Fruit fly (Drosophila melanogaster) whole organism, prepupa: Measurements from ENCODE around the gene MED14.

ENCODE experiments used
- Blimp-1 ChIP-seq: fragments of 200-800 bp; sonication (Bioruptor generic); optimal IDR thresholded peaks from 3 replicates; lab custom pipeline; 2017; ENCODE audit warnings: missing biosample characterization, missing genetic modification characterization, mild to moderate bottlenecking, moderate library complexity, missing genetic modification reagents
- CG10631 ChIP-seq: fragments of 200-800 bp; sonication (Bioruptor generic); optimal IDR thresholded peaks from 2 replicates; lab custom pipeline; 2016; ENCODE audit warnings: missing biosample characterization, missing genetic modification characterization
- CG11294 ChIP-seq: fragments of 200-800 bp; sonication (Bioruptor generic); IDR thresholded peaks from 2 replicates; pipeline ENCODE4 v1.3.6; 2022; ENCODE audit warnings: missing biosample characterization, missing genetic modification characterization
- CG11762 ChIP-seq: fragments of 200-800 bp; sonication (Bioruptor generic); optimal IDR thresholded peaks from 3 replicates; lab custom pipeline; 2016; ENCODE audit warnings: missing biosample characterization, missing genetic modification characterization; ENCODE audit not compliant: insufficient read depth
- CG15336 ChIP-seq: fragments of 200-800 bp; sonication (Bioruptor generic); IDR thresholded peaks from 2 replicates; pipeline ENCODE4 v1.3.6; 2022; ENCODE audit warnings: missing biosample characterization, missing genetic modification characterization
- CG16779 ChIP-seq: fragments of 200-800 bp; sonication (Bioruptor generic); optimal IDR thresholded peaks from 3 replicates; lab custom pipeline; 2017; ENCODE audit warnings: missing biosample characterization, mild to moderate bottlenecking, missing genetic modification characterization
- CG31627 ChIP-seq: fragments of 200-800 bp; sonication (Bioruptor generic); optimal IDR thresholded peaks from 3 replicates; lab custom pipeline; 2016; ENCODE audit warnings: missing biosample characterization, missing genetic modification characterization
- CG34406 ChIP-seq: fragments of 200-800 bp; sonication (Bioruptor generic); optimal IDR thresholded peaks from 3 replicates; lab custom pipeline; 2016; ENCODE audit warnings: missing biosample characterization, missing genetic modification characterization
- CG6163 ChIP-seq: fragments of 200-800 bp; sonication (Bioruptor generic); IDR thresholded peaks from 3 replicates; pipeline ENCODE4 v1.3.6; 2022; ENCODE audit warnings: missing biosample characterization, missing genetic modification characterization
- CG6808 ChIP-seq: fragments of 200-800 bp; sonication (Bioruptor generic); optimal IDR thresholded peaks from 3 replicates; lab custom pipeline; 2017; ENCODE audit warnings: missing biosample characterization, missing genetic modification characterization, mild to moderate bottlenecking, moderate library complexity, missing genetic modification reagents
- CG8119 ChIP-seq: fragments of 200-800 bp; sonication (Bioruptor generic); IDR thresholded peaks from 3 replicates; pipeline ENCODE4 v1.3.6; 2022; ENCODE audit warnings: missing biosample characterization, missing genetic modification characterization
- CG8319 ChIP-seq: fragments of 200-800 bp; sonication (Bioruptor generic); optimal IDR thresholded peaks from 3 replicates; lab custom pipeline; 2016; ENCODE audit warnings: missing biosample characterization, missing genetic modification characterization
- CG8632 ChIP-seq: fragments of 200-800 bp; sonication (Bioruptor generic); optimal IDR thresholded peaks from 3 replicates; lab custom pipeline; 2016; ENCODE audit warnings: missing biosample characterization, missing genetic modification characterization
- CG9139 ChIP-seq: fragments of 200-800 bp; sonication (Bioruptor generic); optimal IDR thresholded peaks from 3 replicates; lab custom pipeline; 2017; ENCODE audit warnings: missing biosample characterization, mild to moderate bottlenecking, missing genetic modification characterization
- Eip75B ChIP-seq: fragments of 200-800 bp; sonication (Bioruptor generic); optimal IDR thresholded peaks from 3 replicates; lab custom pipeline; 2016; ENCODE audit warnings: missing biosample characterization, missing genetic modification characterization
- Eip93F ChIP-seq: fragments of 200-800 bp; sonication (Bioruptor generic); optimal IDR thresholded peaks from 2 replicates; lab custom pipeline; 2016; ENCODE audit warnings: missing biosample characterization, mild to moderate bottlenecking, missing genetic modification characterization
- Ets21C ChIP-seq: fragments of 200-800 bp; sonication (Bioruptor generic); optimal IDR thresholded peaks from 3 replicates; lab custom pipeline; 2016; ENCODE audit warnings: missing biosample characterization, missing genetic modification characterization
- Ets96B ChIP-seq: fragments of 200-800 bp; optimal IDR thresholded peaks from 2 replicates; lab custom pipeline; 2019; ENCODE audit warnings: missing biosample characterization, mild to moderate bottlenecking, missing genetic modification characterization, moderate library complexity
- Hr38 ChIP-seq: sonication (Bioruptor generic); optimal IDR thresholded peaks from 2 replicates; lab custom pipeline; 2016; ENCODE audit warnings: missing biosample characterization, missing genetic modification characterization
- Hr39 ChIP-seq: fragments of 200-800 bp; sonication (Bioruptor generic); optimal IDR thresholded peaks from 2 replicates; lab custom pipeline; 2016; ENCODE audit warnings: missing biosample characterization, missing genetic modification characterization
- Lpt ChIP-seq: fragments of 200-800 bp; sonication (Bioruptor generic); optimal IDR thresholded peaks from 3 replicates; lab custom pipeline; 2016; ENCODE audit warnings: missing biosample characterization, missing genetic modification characterization
- OdsH ChIP-seq: fragments of 200-800 bp; sonication (Bioruptor generic); optimal IDR thresholded peaks from 3 replicates; lab custom pipeline; 2016; ENCODE audit warnings: missing biosample characterization, missing genetic modification characterization
- Smox ChIP-seq: fragments of 200-800 bp; sonication (Bioruptor generic); optimal IDR thresholded peaks from 3 replicates; lab custom pipeline; 2016; ENCODE audit warnings: missing biosample characterization, missing genetic modification characterization
- Sox102F ChIP-seq: fragments of 200-800 bp; sonication (Bioruptor generic); optimal IDR thresholded peaks from 2 replicates; lab custom pipeline; 2016; ENCODE audit warnings: missing biosample characterization, mild to moderate bottlenecking, missing genetic modification characterization
- Sox14 ChIP-seq: fragments of 200-800 bp; sonication (Bioruptor generic); optimal IDR thresholded peaks from 3 replicates; lab custom pipeline; 2016; ENCODE audit warnings: missing biosample characterization, missing genetic modification characterization
- Sox15 ChIP-seq: fragments of 200-800 bp; sonication (Bioruptor generic); optimal IDR thresholded peaks from 3 replicates; lab custom pipeline; 2016; ENCODE audit warnings: missing biosample characterization, missing genetic modification characterization
- achi ChIP-seq: fragments of 200-800 bp; sonication (Bioruptor generic); optimal IDR thresholded peaks from 3 replicates; lab custom pipeline; 2016; ENCODE audit warnings: missing biosample characterization, missing genetic modification characterization
- acj6 ChIP-seq: fragments of 200-800 bp; sonication (Bioruptor generic); optimal IDR thresholded peaks from 3 replicates; lab custom pipeline; 2016; ENCODE audit warnings: missing biosample characterization, missing genetic modification characterization
- cyc ChIP-seq: fragments of 200-800 bp; sonication (Bioruptor generic); optimal IDR thresholded peaks from 3 replicates; lab custom pipeline; 2016; ENCODE audit warnings: missing biosample characterization, missing genetic modification characterization
- dac ChIP-seq: fragments of 200-800 bp; sonication (Bioruptor generic); optimal IDR thresholded peaks from 2 replicates; lab custom pipeline; 2017; ENCODE audit warnings: missing biosample characterization, mild to moderate bottlenecking, missing genetic modification characterization
- eg ChIP-seq: fragments of 200-800 bp; sonication (Bioruptor generic); IDR thresholded peaks from 3 replicates; pipeline ENCODE4 v1.3.6; 2022; ENCODE audit warnings: missing biosample characterization, missing genetic modification characterization
- esn ChIP-seq: fragments of 200-800 bp; sonication (Bioruptor generic); optimal IDR thresholded peaks from 2 replicates; lab custom pipeline; 2016; ENCODE audit warnings: missing biosample characterization, mild to moderate bottlenecking, missing genetic modification characterization, moderate library complexity
- fd59A ChIP-seq: fragments of 200-800 bp; sonication (Bioruptor generic); optimal IDR thresholded peaks from 2 replicates; lab custom pipeline; 2017; ENCODE audit warnings: missing biosample characterization, mild to moderate bottlenecking, missing genetic modification characterization, missing genetic modification reagents
- fd85E ChIP-seq: fragments of 200-800 bp; sonication (Bioruptor generic); optimal IDR thresholded peaks from 3 replicates; lab custom pipeline; 2016; ENCODE audit warnings: missing biosample characterization, missing genetic modification characterization
- fkh ChIP-seq: fragments of 200-800 bp; sonication (Bioruptor generic); optimal IDR thresholded peaks from 3 replicates; lab custom pipeline; 2017; ENCODE audit warnings: missing biosample characterization, mild to moderate bottlenecking, missing genetic modification characterization, moderate library complexity
- lz ChIP-seq: fragments of 200-800 bp; sonication (Bioruptor generic); optimal IDR thresholded peaks from 3 replicates; lab custom pipeline; 2016; ENCODE audit warnings: missing biosample characterization, missing genetic modification characterization
- net ChIP-seq: fragments of 200-800 bp; sonication (Bioruptor generic); optimal IDR thresholded peaks from 3 replicates; lab custom pipeline; 2016; ENCODE audit warnings: missing biosample characterization, missing genetic modification characterization
- spab ChIP-seq: fragments of 200-800 bp; sonication (Bioruptor generic); optimal IDR thresholded peaks from 2 replicates; lab custom pipeline; 2017; ENCODE audit warnings: missing biosample characterization, mild to moderate bottlenecking, missing genetic modification characterization, missing genetic modification reagents
- ss ChIP-seq, 2 experiments: fragments of 200-800 bp; sonication (Bioruptor generic); optimal IDR thresholded peaks; 2 replicates in 1 of 2; 3 replicates in 1 of 2; lab custom pipeline; 2017 to 2018; ENCODE audit warnings: mild to moderate bottlenecking in 2 of 2, missing biosample characterization in 2 of 2, missing genetic modification characterization in 2 of 2, moderate library complexity in 1 of 2
- topi ChIP-seq: fragments of 200-800 bp; sonication (Bioruptor generic); optimal IDR thresholded peaks from 3 replicates; lab custom pipeline; 2016; ENCODE audit warnings: missing biosample characterization, missing genetic modification characterization

The MED14 gene

DNA sequence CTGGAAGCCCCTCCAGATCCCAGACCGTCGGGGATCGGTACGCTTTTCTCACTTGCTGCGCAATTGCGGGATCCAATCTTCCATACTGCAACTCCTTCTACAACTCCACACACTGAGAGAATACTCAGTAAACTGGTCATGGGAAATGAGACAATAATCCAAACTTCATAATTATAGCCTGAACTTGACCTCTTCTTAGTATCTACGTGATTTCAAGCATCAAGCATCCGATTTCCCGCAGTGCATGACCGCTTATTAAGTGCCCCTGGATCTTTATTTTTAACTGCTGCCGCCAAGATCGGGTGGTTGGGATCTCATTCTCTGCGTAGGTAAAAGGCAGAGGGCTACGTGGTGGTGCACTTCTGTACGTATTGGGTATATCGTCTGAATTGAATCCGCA lies 1.7 kb upstream of the MED14 start (continued):
- TF ChIP-seq CG8319 (GFP tag; lab: Kevin White, UChicago) (no peak), lz (GFP tag; lab: Kevin White, UChicago) (no peak), Sox14 (GFP tag; lab: Kevin White, UChicago) (no peak), CG8632 (GFP tag; lab: Kevin White, UChicago) (no peak), CG11762 (no peak), Hr38 (no peak), CG34406 (GFP tag; lab: Kevin White, UChicago) (no peak), Sox102F (GFP tag; lab: Kevin White, UChicago) (no peak), CG10631 (GFP tag; lab: Kevin White, UChicago) (no peak), achi (no peak), Smox (GFP tag; lab: Kevin White, UChicago) (no peak), Hr39 (GFP tag; lab: Kevin White, UChicago) (no peak), spab (GFP tag; lab: Kevin White, UChicago) (no peak)

DNA sequence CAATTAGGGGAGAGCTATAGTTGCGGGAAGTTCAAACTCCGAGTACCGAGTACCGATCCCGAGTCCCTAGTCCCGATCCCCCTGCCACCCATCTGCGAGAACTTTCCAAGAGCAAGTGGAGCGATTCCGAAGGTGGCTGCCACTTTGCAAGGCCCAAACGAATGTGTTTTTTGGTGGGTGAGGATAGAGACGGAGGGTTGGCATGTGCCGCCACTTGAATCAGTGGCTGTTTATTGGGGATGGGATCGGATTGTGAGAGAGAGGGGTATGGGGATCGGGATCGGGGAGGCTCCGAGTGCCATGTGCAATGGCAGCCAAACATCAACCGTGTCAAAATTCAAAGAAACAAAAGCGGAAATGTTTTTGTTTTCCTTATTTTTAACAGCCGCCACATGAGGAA lies 795 bp upstream of the MED14 start:
- TF ChIP-seq CG6163 (GFP tag; lab: Robert Waterston, UW): peak; percentile 10; the same call in 1 of the 3 replicates
- TF ChIP-seq esn: no peak

DNA sequence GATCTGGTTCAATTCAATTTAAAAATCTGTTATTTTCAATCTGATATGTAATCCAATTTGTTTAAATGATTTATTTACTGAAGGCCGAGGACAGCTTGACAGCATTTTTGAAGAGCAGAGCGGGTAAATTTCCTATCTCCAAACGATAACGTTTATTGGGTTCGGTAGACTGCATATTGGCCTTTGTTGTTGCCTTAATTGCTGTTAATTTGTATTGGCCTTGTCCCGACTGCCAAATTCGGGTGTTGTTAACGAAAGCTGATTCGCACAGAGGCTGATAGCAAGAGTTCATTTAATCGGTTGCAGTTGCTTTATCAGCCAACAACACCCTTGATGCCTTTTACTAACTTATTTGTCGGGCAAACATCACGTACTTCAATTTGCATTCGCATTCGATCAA lies 8.1 kb downstream of the MED14 start:
- TF ChIP-seq CG8119 (GFP tag; lab: Robert Waterston, UW) (no peak), fkh (GFP tag; lab: Kevin White, UChicago) (no peak), Ets96B (tag; lab: Kevin White, UChicago) (no peak), Blimp-1 (GFP tag; lab: Kevin White, UChicago) (no peak), CG11294 (GFP tag; lab: Robert Waterston, UW) (no peak), Eip93F (GFP tag; lab: Kevin White, UChicago) (peak; percentile 92)
- TF ChIP-seq, all 60 proteins: peak for 1

DNA sequence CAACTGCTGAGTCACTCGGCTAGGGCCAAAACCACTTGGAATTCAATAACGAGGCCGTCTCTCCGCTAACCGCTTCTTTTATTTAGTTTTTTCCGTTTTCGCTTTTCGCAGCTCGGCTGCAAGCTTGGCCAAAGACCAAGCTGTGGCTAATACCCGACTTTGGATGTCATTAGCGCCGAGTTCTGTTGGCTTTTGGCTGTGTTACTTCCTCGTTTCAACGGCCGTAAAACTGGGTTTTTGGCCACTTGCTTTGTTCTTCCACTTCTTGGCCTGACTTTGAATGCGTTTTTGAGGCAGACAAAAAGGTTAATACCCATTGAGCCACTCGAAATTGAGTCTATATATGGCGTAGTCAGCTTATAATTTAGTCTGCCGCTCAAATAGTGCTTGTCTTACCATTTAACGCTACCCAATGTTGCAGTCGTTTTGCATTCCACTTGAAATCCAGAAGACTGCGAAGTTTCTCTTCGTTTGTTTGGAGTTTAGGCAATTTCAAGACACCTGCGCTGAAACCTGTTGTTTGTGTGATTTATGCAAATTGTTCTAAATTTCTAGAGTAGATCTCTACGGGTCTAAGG lies 8.6 kb downstream of the MED14 start:
- TF ChIP-seq cyc (GFP tag; lab: Kevin White, UChicago) (no peak), acj6 (GFP tag; lab: Kevin White, UChicago) (no peak), spab (GFP tag; lab: Kevin White, UChicago) (no peak), Hr38 (no peak), Lpt (GFP tag; lab: Kevin White, UChicago) (no peak), Ets21C (GFP tag; lab: Kevin White, UChicago) (no peak), Blimp-1 (GFP tag; lab: Kevin White, UChicago) (no peak), Smox (GFP tag; lab: Kevin White, UChicago) (no peak), CG16779 (tag; lab: Kevin White, UChicago) (no peak), dac (GFP tag; lab: Kevin White, UChicago) (no peak), topi (GFP tag; lab: Kevin White, UChicago) (no peak), Eip93F (GFP tag; lab: Kevin White, UChicago) (no peak)
- TF ChIP-seq, all 60 proteins: peak for 0

DNA sequence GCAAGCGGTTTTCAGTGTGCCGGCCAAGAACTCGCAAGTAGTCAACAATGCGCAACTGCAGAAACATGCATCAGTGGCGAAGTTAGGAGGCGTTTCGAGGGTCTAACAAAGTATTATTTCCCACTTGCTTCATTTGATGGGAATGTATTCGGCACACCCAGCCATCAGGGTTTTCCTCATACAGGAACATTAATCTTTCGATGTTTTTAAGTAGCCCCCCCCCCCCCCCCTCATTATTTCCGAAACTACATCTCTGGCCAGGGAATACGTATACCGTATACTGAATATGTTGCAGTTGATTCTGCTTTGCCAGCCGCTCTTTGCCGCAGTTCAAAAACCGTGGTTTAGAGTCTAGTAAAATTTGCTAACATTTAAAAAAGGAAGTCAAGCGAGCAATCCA lies 9.5 kb downstream of the MED14 start:
- TF ChIP-seq cyc (GFP tag; lab: Kevin White, UChicago) (peak; percentile 42), Sox15 (GFP tag; lab: Kevin White, UChicago) (no peak), Sox14 (GFP tag; lab: Kevin White, UChicago) (peak; percentile 51), CG6163 (GFP tag; lab: Robert Waterston, UW) (peak; percentile 78), eg (GFP tag; lab: Robert Waterston, UW) (peak; percentile 92), CG31627 (peak; percentile 41), lz (GFP tag; lab: Kevin White, UChicago) (peak; percentile 22), net (GFP tag; lab: Kevin White, UChicago) (no peak), CG11762 (no peak), CG8319 (GFP tag; lab: Kevin White, UChicago) (no peak), Eip75B (no peak), esn (peak; percentile 41), ss (GFP tag; optimal IDR thresholded peaks at IDR 0.05; lab: Kevin White, UChicago) (no peak), CG11294 (GFP tag; lab: Robert Waterston, UW) (peak; percentile 93), CG10631 (GFP tag; lab: Kevin White, UChicago) (no peak), fd59A (peak; percentile 20), achi (no peak), acj6 (GFP tag; lab: Kevin White, UChicago) (no peak), Ets96B (tag; lab: Kevin White, UChicago) (no peak), fkh (GFP tag; lab: Kevin White, UChicago) (no peak), OdsH (GFP tag; lab: Kevin White, UChicago) (no peak), topi (GFP tag; lab: Kevin White, UChicago) (peak; percentile 26), Ets21C (GFP tag; lab: Kevin White, UChicago) (no peak), Lpt (GFP tag; lab: Kevin White, UChicago) (no peak), CG6808 (GFP tag; lab: Kevin White, UChicago) (no peak), CG15336 (GFP tag; lab: Robert Waterston, UW) (peak; percentile 71), fd85E (GFP tag; lab: Kevin White, UChicago) (no peak), CG9139 (GFP tag; lab: Kevin White, UChicago) (no peak)
